Fruit fly (Drosophila melanogaster) whole organism, embryonic: ENCODE measurements around the gene AlaRS.

ENCODE experiments used
- CG10979 ChIP-seq: fragments of 200-800 bp; sonication (Bioruptor generic); optimal IDR thresholded peaks from 2 replicates; lab custom pipeline; 2018; ENCODE audit warnings: missing biosample characterization, mild to moderate bottlenecking, missing genetic modification characterization, moderate library complexity
- CG11504 ChIP-seq: fragments of 200-800 bp; sonication (Bioruptor generic); optimal IDR thresholded peaks from 3 replicates; lab custom pipeline; 2019; ENCODE audit warnings: missing biosample characterization, mild to moderate bottlenecking, missing genetic modification characterization, moderate library complexity
- CG11695 ChIP-seq: fragments of 200-800 bp; sonication (Bioruptor generic); IDR thresholded peaks from 3 replicates; pipeline ENCODE4 v1.3.6; 2022; ENCODE audit warnings: missing biosample characterization, missing genetic modification characterization
- CG13287 ChIP-seq: fragments of 200-800 bp; sonication (Bioruptor generic); IDR thresholded peaks from 2 replicates; pipeline ENCODE4 v1.3.6; 2022; ENCODE audit warnings: missing biosample characterization, missing genetic modification characterization; ENCODE audit not compliant: partially characterized antibody
- CG13775 ChIP-seq: fragments of 200-800 bp; sonication (Bioruptor generic); optimal IDR thresholded peaks from 3 replicates; lab custom pipeline; 2017; ENCODE audit warnings: missing biosample characterization, mild to moderate bottlenecking, missing genetic modification characterization
- CG15269 ChIP-seq: fragments of 200-800 bp; sonication (Bioruptor generic); optimal IDR thresholded peaks from 2 replicates; lab custom pipeline; 2018; ENCODE audit warnings: missing biosample characterization, mild to moderate bottlenecking, missing genetic modification characterization, moderate library complexity
- CG16863 ChIP-seq: fragments of 200-800 bp; sonication (Bioruptor generic); optimal IDR thresholded peaks from 3 replicates; lab custom pipeline; 2016; ENCODE audit warnings: missing biosample characterization, missing genetic modification characterization
- CG17612 ChIP-seq: fragments of 200-800 bp; sonication (Bioruptor generic); IDR thresholded peaks from 2 replicates; pipeline ENCODE4 v1.3.6; 2022; ENCODE audit warnings: missing biosample characterization, missing genetic modification characterization
- CG2889 ChIP-seq: fragments of 200-800 bp; sonication (Bioruptor generic); IDR thresholded peaks from 3 replicates; pipeline ENCODE4 v1.3.6; 2022; ENCODE audit warnings: missing biosample characterization, missing genetic modification characterization
- CG32532 ChIP-seq: fragments of 200-800 bp; sonication (Bioruptor generic); IDR thresholded peaks from 2 replicates; pipeline ENCODE4 v1.3.6; 2022; ENCODE audit warnings: missing biosample characterization, missing genetic modification characterization
- CG32772 ChIP-seq: fragments of 200-800 bp; sonication (Bioruptor generic); IDR thresholded peaks from 2 replicates; pipeline ENCODE4 v1.3.6; 2022; ENCODE audit warnings: missing biosample characterization, missing genetic modification characterization
- CG3995 ChIP-seq: fragments of 200-800 bp; sonication (Bioruptor generic); optimal IDR thresholded peaks from 3 replicates; lab custom pipeline; 2016; ENCODE audit warnings: missing biosample characterization, missing genetic modification characterization
- CG4820 ChIP-seq: fragments of 200-800 bp; sonication (Bioruptor generic); optimal IDR thresholded peaks from 3 replicates; lab custom pipeline; 2016; ENCODE audit warnings: missing biosample characterization, missing genetic modification characterization
- CG5953 ChIP-seq: fragments of 200-800 bp; sonication (Bioruptor generic); IDR thresholded peaks from 2 replicates; pipeline ENCODE4 v1.3.6; 2022; ENCODE audit warnings: missing biosample characterization, missing genetic modification characterization
- CG6175 ChIP-seq: fragments of 200-800 bp; sonication (Bioruptor generic); IDR thresholded peaks from 3 replicates; pipeline ENCODE4 v1.3.6; 2022; ENCODE audit warnings: missing biosample characterization, missing genetic modification characterization
- CG6272 ChIP-seq: fragments of 200-800 bp; sonication (Bioruptor generic); IDR thresholded peaks from 2 replicates; pipeline ENCODE4 v1.3.6; 2022; ENCODE audit warnings: missing biosample characterization, missing genetic modification characterization
- CG7357 ChIP-seq: fragments of 200-800 bp; sonication (Bioruptor generic); IDR thresholded peaks from 3 replicates; pipeline ENCODE4 v1.3.6; 2022; ENCODE audit warnings: missing biosample characterization, missing genetic modification characterization
- CG7987 ChIP-seq: fragments of 200-800 bp; sonication (Bioruptor generic); optimal IDR thresholded peaks from 2 replicates; lab custom pipeline; 2018; ENCODE audit warnings: missing biosample characterization, mild to moderate bottlenecking, missing genetic modification characterization, moderate library complexity
- Dbx ChIP-seq: fragments of 200-800 bp; sonication (Bioruptor generic); IDR thresholded peaks from 3 replicates; pipeline ENCODE4 v1.3.6; 2022; ENCODE audit warnings: missing biosample characterization, missing genetic modification characterization
- Dfd ChIP-seq, 2 experiments: fragments of >200 bp; optimal IDR thresholded peaks; 2 replicates each; lab custom pipeline; 2017; ENCODE audit warnings: missing biosample characterization in 2 of 2, missing genetic modification characterization in 2 of 2
- Dip3 ChIP-seq: fragments of 200-800 bp; sonication (Bioruptor generic); optimal IDR thresholded peaks from 3 replicates; lab custom pipeline; 2016; ENCODE audit warnings: missing biosample characterization, missing genetic modification characterization
- Doc2 ChIP-seq: fragments of 200-800 bp; sonication (Bioruptor generic); IDR thresholded peaks from 2 replicates; pipeline ENCODE4 v1.3.6; 2022; ENCODE audit warnings: missing biosample characterization, missing genetic modification characterization
- Dref ChIP-seq: fragments of 200-800 bp; sonication (Bioruptor generic); IDR thresholded peaks from 2 replicates; pipeline ENCODE4 v1.3.6; 2022; ENCODE audit warnings: missing biosample characterization, missing genetic modification characterization
- Elba2 ChIP-seq: fragments of 200-800 bp; sonication (Bioruptor generic); optimal IDR thresholded peaks from 3 replicates; lab custom pipeline; 2016; ENCODE audit warnings: missing biosample characterization, missing genetic modification characterization
- HmgD ChIP-seq: fragments of 200-800 bp; sonication (Bioruptor generic); optimal IDR thresholded peaks from 3 replicates; lab custom pipeline; 2016; ENCODE audit warnings: missing biosample characterization, missing genetic modification characterization
- Jarid2 ChIP-seq: fragments of 200-800 bp; sonication (Bioruptor generic); optimal IDR thresholded peaks from 3 replicates; lab custom pipeline; 2017; ENCODE audit warnings: mild to moderate bottlenecking, missing biosample characterization, missing genetic modification reagents, missing genetic modification characterization
- Lim3 ChIP-seq: fragments of 200-800 bp; sonication (Bioruptor generic); IDR thresholded peaks from 2 replicates; pipeline ENCODE4 v1.3.6; 2022; ENCODE audit warnings: missing biosample characterization, missing genetic modification characterization
- NC2β ChIP-seq: fragments of 200-800 bp; sonication (Bioruptor generic); optimal IDR thresholded peaks from 2 replicates; lab custom pipeline; 2016; ENCODE audit warnings: missing biosample characterization, missing genetic modification characterization
- NFAT ChIP-seq: fragments of 200-800 bp; sonication (Bioruptor generic); IDR thresholded peaks from 2 replicates; pipeline ENCODE4 v1.3.6; 2022; ENCODE audit warnings: missing biosample characterization, missing genetic modification characterization
- Rx ChIP-seq: fragments of 200-800 bp; sonication (Bioruptor generic); IDR thresholded peaks from 2 replicates; pipeline ENCODE4 v1.3.6; 2022; ENCODE audit warnings: missing biosample characterization, missing genetic modification characterization
- Sox100B ChIP-seq: fragments of 200-800 bp; sonication (Bioruptor generic); optimal IDR thresholded peaks from 3 replicates; lab custom pipeline; 2018; ENCODE audit warnings: missing biosample characterization, mild to moderate bottlenecking, missing genetic modification characterization
- Xbp1 ChIP-seq: fragments of 200-800 bp; sonication (Bioruptor generic); optimal IDR thresholded peaks from 3 replicates; lab custom pipeline; 2016; ENCODE audit warnings: missing biosample characterization, mild to moderate bottlenecking, missing genetic modification characterization
- YL-1 ChIP-seq: fragments of 200-800 bp; sonication (Bioruptor generic); optimal IDR thresholded peaks from 3 replicates; lab custom pipeline; 2017; ENCODE audit warnings: missing biosample characterization, mild to moderate bottlenecking, missing genetic modification characterization
- bbx ChIP-seq: fragments of 200-800 bp; sonication (Bioruptor generic); IDR thresholded peaks from 2 replicates; pipeline ENCODE4 v1.3.6; 2022; ENCODE audit warnings: missing biosample characterization, missing genetic modification characterization; ENCODE audit not compliant: partially characterized antibody
- bigmax ChIP-seq: fragments of 200-800 bp; sonication (Bioruptor generic); optimal IDR thresholded peaks from 2 replicates; lab custom pipeline; 2018; ENCODE audit warnings: missing biosample characterization, mild to moderate bottlenecking, missing genetic modification characterization
- ci ChIP-seq: fragments of 200-800 bp; sonication (Bioruptor generic); IDR thresholded peaks from 3 replicates; pipeline ENCODE4 v1.3.6; 2022; ENCODE audit warnings: missing biosample characterization, missing genetic modification characterization
- dan ChIP-seq: fragments of 200-800 bp; sonication (Bioruptor generic); IDR thresholded peaks from 2 replicates; pipeline ENCODE4 v1.3.6; 2022; ENCODE audit warnings: missing biosample characterization, missing genetic modification characterization
- emc ChIP-seq: fragments of 200-800 bp; sonication (Bioruptor generic); optimal IDR thresholded peaks from 2 replicates; lab custom pipeline; 2016; ENCODE audit warnings: missing biosample characterization, missing genetic modification characterization
- gfzf ChIP-seq: fragments of 200-800 bp; sonication (Bioruptor generic); optimal IDR thresholded peaks from 2 replicates; lab custom pipeline; 2016; ENCODE audit warnings: missing biosample characterization, mild to moderate bottlenecking, missing genetic modification characterization, moderate library complexity
- ken ChIP-seq: fragments of 200-800 bp; sonication (Bioruptor generic); IDR thresholded peaks from 3 replicates; pipeline ENCODE4 v1.3.6; 2022; ENCODE audit warnings: missing biosample characterization, missing genetic modification characterization
- kni ChIP-seq: fragments of 200-800 bp; sonication (Bioruptor generic); optimal IDR thresholded peaks from 3 replicates; lab custom pipeline; 2017; ENCODE audit warnings: mild to moderate bottlenecking, missing biosample characterization, missing genetic modification reagents, missing genetic modification characterization
- pb ChIP-seq: fragments of 200-800 bp; sonication (Bioruptor generic); optimal IDR thresholded peaks from 3 replicates; lab custom pipeline; 2016; ENCODE audit warnings: missing biosample characterization, missing genetic modification characterization
- psq ChIP-seq: fragments of 200-800 bp; sonication (Bioruptor generic); optimal IDR thresholded peaks from 2 replicates; lab custom pipeline; 2017; ENCODE audit warnings: missing biosample characterization, missing genetic modification characterization
- pum ChIP-seq: fragments of 200-800 bp; sonication (Bioruptor generic); optimal IDR thresholded peaks from 2 replicates; lab custom pipeline; 2016; ENCODE audit warnings: missing biosample characterization, missing genetic modification characterization
- sens ChIP-seq: fragments of 200-800 bp; sonication (Bioruptor generic); peaks from one replicate; lab custom pipeline; 2016; ENCODE audit warnings: missing biosample characterization, missing genetic modification characterization
- sim ChIP-seq: fragments of 200-800 bp; sonication (Bioruptor generic); IDR thresholded peaks from 2 replicates; pipeline ENCODE4 v1.3.6; 2022; ENCODE audit warnings: missing biosample characterization, missing genetic modification characterization
- sima ChIP-seq: fragments of 200-800 bp; sonication (Bioruptor generic); optimal IDR thresholded peaks from 2 replicates; lab custom pipeline; 2016; ENCODE audit warnings: missing biosample characterization, missing genetic modification characterization
- slbo ChIP-seq: fragments of 200-800 bp; sonication (Bioruptor generic); IDR thresholded peaks from 2 replicates; pipeline ENCODE4 v1.3.6; 2022; ENCODE audit warnings: missing biosample characterization, missing genetic modification characterization
- sob ChIP-seq: fragments of 200-800 bp; sonication (Bioruptor generic); IDR thresholded peaks from 2 replicates; pipeline ENCODE4 v1.3.6; 2022; ENCODE audit warnings: missing biosample characterization, missing genetic modification characterization
- stc ChIP-seq: fragments of 200-800 bp; sonication (Bioruptor generic); IDR thresholded peaks from 2 replicates; pipeline ENCODE4 v1.3.6; 2022; ENCODE audit warnings: missing biosample characterization, missing genetic modification characterization
- stwl ChIP-seq: fragments of 200-800 bp; sonication (Bioruptor generic); optimal IDR thresholded peaks from 3 replicates; lab custom pipeline; 2018; ENCODE audit warnings: missing biosample characterization, mild to moderate bottlenecking, missing genetic modification characterization, moderate library complexity
- wdn ChIP-seq: fragments of 200-800 bp; sonication (Bioruptor generic); IDR thresholded peaks from 2 replicates; pipeline ENCODE4 v1.3.6; 2022; ENCODE audit warnings: missing biosample characterization, missing genetic modification characterization
- zen2 ChIP-seq: fragments of 200-800 bp; sonication (Bioruptor generic); IDR thresholded peaks from 3 replicates; pipeline ENCODE4 v1.3.6; 2022; ENCODE audit warnings: missing biosample characterization, missing genetic modification characterization; ENCODE audit not compliant: partially characterized antibody

Gene AlaRS

dm6 chr2L:8334705-8335104 lies 46.9 kb downstream of the AlaRS start (continued):
- TF ChIP-seq bbx (no peak), CG15269 (no peak), zen2 (GFP tag; lab: Robert Waterston, UW) (no peak), CG32532 (GFP tag; lab: Robert Waterston, UW) (0 out of 2 replicates have a peak, but pooled peaks have one; percentile 32), pb (no peak), sima (GFP tag; lab: Kevin White, UChicago) (no peak), CG6175 (peak; percentile 85; the same call in 2 of the 3 replicates), CG11504 (tag; lab: Kevin White, UChicago) (no peak), Dip3 (no peak), sim (GFP tag; lab: Robert Waterston, UW) (no peak), bigmax (GFP tag; lab: Kevin White, UChicago) (no peak), Dfd (GFP tag; optimal IDR thresholded peaks at IDR 0.05; lab: Kevin White, UChicago) (no peak), HmgD (GFP tag; lab: Kevin White, UChicago) (no peak), CG16863 (no peak), pum (GFP tag; lab: Kevin White, UChicago) (no peak), CG5953 (no peak), Sox100B (GFP tag; lab: Kevin White, UChicago) (no peak), CG4820 (GFP tag; lab: Kevin White, UChicago) (no peak), Lim3 (GFP tag; lab: Robert Waterston, UW) (no peak), CG6272 (GFP tag; lab: Robert Waterston, UW) (0 out of 2 replicates have a peak, but pooled peaks have one; percentile 25), wdn (GFP tag; lab: Robert Waterston, UW) (no peak), CG11695 (GFP tag; lab: Robert Waterston, UW) (no peak), Xbp1 (GFP tag; lab: Kevin White, UChicago) (no peak), CG7357 (GFP tag; lab: Robert Waterston, UW) (no peak), stc (GFP tag; lab: Robert Waterston, UW) (0 out of 2 replicates have a peak, but pooled peaks have one; percentile 15), dan (no peak), psq (GFP tag; lab: Kevin White, UChicago) (no peak), kni (no peak), Dref (GFP tag; lab: Robert Waterston, UW) (no peak), Doc2 (GFP tag; lab: Robert Waterston, UW) (no peak), CG2889 (GFP tag; lab: Robert Waterston, UW) (no peak), CG13775 (GFP tag; lab: Kevin White, UChicago) (no peak), CG17612 (no peak), emc (GFP tag; lab: Kevin White, UChicago) (no peak), NC2β (GFP tag; lab: Kevin White, UChicago) (no peak), CG3995 (GFP tag; lab: Kevin White, UChicago) (peak; percentile 44), sob (0 out of 2 replicates have a peak, but pooled peaks have one; percentile 28), Jarid2 (GFP tag; lab: Kevin White, UChicago) (no peak), ken (peak; percentile 39; the same call in 1 of the 3 replicates), CG32772 (GFP tag; lab: Robert Waterston, UW) (no peak), slbo (no peak), Dbx (GFP tag; lab: Robert Waterston, UW) (no peak), Rx (GFP tag; lab: Robert Waterston, UW) (peak; percentile 40; the same call in 1 of the 2 replicates), YL-1 (no peak), CG10979 (peak; percentile 49), ci (GFP tag; lab: Robert Waterston, UW) (peak; percentile 74; the same call in 2 of the 3 replicates), gfzf (GFP tag; lab: Kevin White, UChicago) (no peak), NFAT (GFP tag; lab: Robert Waterston, UW) (no peak), sens (peak; percentile 81), stwl (tag; lab: Kevin White, UChicago) (no peak), CG13287 (GFP tag; lab: Robert Waterston, UW) (peak; percentile 30; the same call in 1 of the 2 replicates), Elba2 (GFP tag; lab: Kevin White, UChicago) (no peak), CG7987 (GFP tag; lab: Kevin White, UChicago) (no peak)
